Worm (Caenorhabditis elegans) whole organism, early embryonic: Measurements from ENCODE around the gene K12H6.6.

Experiments used
- B0310.2 ChIP-seq: sonication (generic microtip); optimal IDR thresholded peaks from 2 replicates; lab custom pipeline; 2016; ENCODE audit warnings: mild to moderate bottlenecking, missing genetic modification characterization, missing compliant biosample characterization
- F13C5.2 ChIP-seq: sonication (generic microtip); optimal IDR thresholded peaks from 2 replicates; lab custom pipeline; 2017; ENCODE audit warnings: mild to moderate bottlenecking, missing genetic modification characterization, inconsistent platforms, missing compliant biosample characterization
- ama-1 ChIP-seq: fragments of 150-350 bp; optimal IDR thresholded peaks from 2 replicates; lab custom pipeline; 2014
- ets-7 ChIP-seq: sonication (generic microtip); optimal IDR thresholded peaks from 2 replicates; lab custom pipeline; 2016; ENCODE audit warnings: missing genotype, missing genetic modification characterization, missing compliant biosample characterization
- flt-1 ChIP-seq: fragments of 200-800 bp; sonication (Bioruptor generic); IDR thresholded peaks from 2 replicates; pipeline ENCODE4 v1.3.6; 2022; ENCODE audit warnings: missing genetic modification characterization, missing compliant biosample characterization
- hmbx-1 ChIP-seq: sonication (generic microtip); optimal IDR thresholded peaks from 2 replicates; lab custom pipeline; 2016; ENCODE audit warnings: mild to moderate bottlenecking, missing genetic modification characterization, missing compliant biosample characterization
- hnd-1 ChIP-seq: sonication (generic microtip); optimal IDR thresholded peaks from 2 replicates; lab custom pipeline; 2016; ENCODE audit warnings: missing genetic modification characterization, missing compliant biosample characterization
- scrt-1 ChIP-seq: fragments of 200-800 bp; sonication (Bioruptor generic); IDR thresholded peaks from 2 replicates; pipeline ENCODE4 v1.3.6; 2022; ENCODE audit warnings: missing genetic modification characterization, missing compliant biosample characterization
- tbx-11 ChIP-seq: fragments of 200-800 bp; sonication (Bioruptor generic); IDR thresholded peaks from 2 replicates; pipeline ENCODE4 v1.3.6; 2022; ENCODE audit warnings: missing genetic modification characterization, missing compliant biosample characterization
- tbx-37 ChIP-seq: fragments of 200-800 bp; sonication (Bioruptor generic); conservative IDR thresholded peaks from 2 replicates; pipeline ENCODE4 v1.3.6; 2022; ENCODE audit warnings: missing genetic modification reagents, missing genetic modification characterization, missing compliant biosample characterization

- TF ChIP-seq tbx-11 (no peak), hnd-1 (no peak), flt-1 (no peak), scrt-1 (GFP tag; lab: Robert Waterston, UW) (no peak), B0310.2 (tag; lab: Kevin White, UChicago) (no peak), tbx-37 (GFP tag; lab: Robert Waterston, UW) (no peak), ama-1 (no peak), F13C5.2 (tag; lab: Kevin White, UChicago) (no peak), hmbx-1 (no peak), ets-7 (tag; lab: Kevin White, UChicago) (no peak)
Measured at ce11 chrII:2800550-2801233, 30.3 kb downstream of the K12H6.6 start, which contains the start of gene nhr-119.
